Worm (Caenorhabditis elegans) whole organism, mixed stage, embryonic: ENCODE data around the gene rab-3.

ENCODE experiments used
- M03D4.4 ChIP-seq: sonication (generic microtip); optimal IDR thresholded peaks from 2 replicates; lab custom pipeline; 2017; ENCODE audit warnings: mild to moderate bottlenecking, missing genetic modification characterization, missing compliant biosample characterization
- bed-3 ChIP-seq: fragments of 200-800 bp; sonication (Bioruptor generic); optimal IDR thresholded peaks from 3 replicates; lab custom pipeline; 2018; ENCODE audit warnings: mild to moderate bottlenecking, missing genetic modification characterization, moderate library complexity, missing compliant biosample characterization
- blmp-1 ChIP-seq: fragments of 150-350 bp; optimal IDR thresholded peaks from 2 replicates; lab custom pipeline; 2014; ENCODE audit warnings: missing biosample characterization, missing genetic modification characterization
- ceh-39 ChIP-seq: fragments of 150-350 bp; optimal IDR thresholded peaks from 2 replicates; lab custom pipeline; 2014; ENCODE audit warnings: missing biosample characterization, missing genetic modification characterization
- ceh-43 ChIP-seq: fragments of 200-800 bp; sonication (Bioruptor generic); optimal IDR thresholded peaks from 2 replicates; lab custom pipeline; 2018; ENCODE audit warnings: mild to moderate bottlenecking, missing genetic modification characterization, moderate library complexity, missing compliant biosample characterization
- ceh-83 ChIP-seq: fragments of 200-800 bp; sonication (Bioruptor generic); optimal IDR thresholded peaks from 2 replicates; lab custom pipeline; 2018; ENCODE audit warnings: mild to moderate bottlenecking, missing genetic modification characterization, missing compliant biosample characterization
- ces-1 ChIP-seq: fragments of 150-350 bp; optimal IDR thresholded peaks from 2 replicates; lab custom pipeline; 2014; ENCODE audit warnings: missing biosample characterization, missing genetic modification reagents, missing genetic modification characterization
- cnd-1 ChIP-seq: fragments of 200-800 bp; sonication (Bioruptor generic); optimal IDR thresholded peaks from 2 replicates; lab custom pipeline; 2018; ENCODE audit warnings: mild to moderate bottlenecking, missing genetic modification characterization, missing compliant biosample characterization
- drap-1 ChIP-seq: fragments of 200-800 bp; sonication (Bioruptor generic); optimal IDR thresholded peaks from 3 replicates; lab custom pipeline; 2018; ENCODE audit warnings: mild to moderate bottlenecking, missing genetic modification characterization, missing compliant biosample characterization
- elt-1 ChIP-seq: sonication (generic microtip); optimal IDR thresholded peaks from 2 replicates; lab custom pipeline; 2017; ENCODE audit warnings: missing genetic modification characterization, mild to moderate bottlenecking, missing compliant biosample characterization, antibody characterized with exemption, moderate library complexity, borderline replicate concordance; ENCODE audit not compliant: insufficient read depth
- elt-3 ChIP-seq: fragments of 150-350 bp; optimal IDR thresholded peaks from 2 replicates; lab custom pipeline; 2014; ENCODE audit warnings: missing biosample characterization, missing genetic modification characterization
- flh-1 ChIP-seq: fragments of 200-800 bp; sonication (Bioruptor generic); optimal IDR thresholded peaks from 2 replicates; lab custom pipeline; 2018; ENCODE audit warnings: mild to moderate bottlenecking, missing genetic modification characterization, moderate library complexity, missing compliant biosample characterization
- ham-2 ChIP-seq: fragments of 200-800 bp; sonication (Bioruptor generic); optimal IDR thresholded peaks from 2 replicates; lab custom pipeline; 2018; ENCODE audit warnings: mild to moderate bottlenecking, missing genetic modification characterization, missing compliant biosample characterization
- hlh-1 ChIP-seq: fragments of 150-350 bp; optimal IDR thresholded peaks from 2 replicates; lab custom pipeline; 2014; ENCODE audit warnings: missing biosample characterization, missing genetic modification reagents, missing genetic modification characterization
- lin-13 ChIP-seq: fragments of 150-350 bp; optimal IDR thresholded peaks from 2 replicates; lab custom pipeline; 2014; ENCODE audit warnings: missing biosample characterization, missing genetic modification characterization
- lin-32 ChIP-seq: fragments of 200-800 bp; sonication (Bioruptor generic); optimal IDR thresholded peaks from 2 replicates; lab custom pipeline; 2018; ENCODE audit warnings: mild to moderate bottlenecking, missing genetic modification characterization, missing compliant biosample characterization
- lsy-2 ChIP-seq: fragments of 150-350 bp; optimal IDR thresholded peaks from 2 replicates; lab custom pipeline; 2014; ENCODE audit warnings: missing biosample characterization, missing genetic modification characterization
- mab-5 ChIP-seq: fragments of 150-350 bp; optimal IDR thresholded peaks from 2 replicates; lab custom pipeline; 2014; ENCODE audit warnings: missing biosample characterization, missing genetic modification characterization
- mep-1 ChIP-seq: fragments of 150-350 bp; optimal IDR thresholded peaks from 2 replicates; lab custom pipeline; 2017; ENCODE audit warnings: missing biosample characterization, missing genetic modification reagents, missing genetic modification characterization, inconsistent platforms
- mls-2 ChIP-seq: sonication (generic microtip); optimal IDR thresholded peaks from 2 replicates; lab custom pipeline; 2016; ENCODE audit warnings: mild to moderate bottlenecking, missing genetic modification characterization, moderate library complexity, missing compliant biosample characterization
- nhr-12 ChIP-seq: fragments of 150-350 bp; optimal IDR thresholded peaks from 2 replicates; lab custom pipeline; 2014; ENCODE audit warnings: missing biosample characterization, missing genetic modification characterization
- nhr-2 ChIP-seq: fragments of 150-350 bp; optimal IDR thresholded peaks from 2 replicates; lab custom pipeline; 2014; ENCODE audit warnings: missing biosample characterization, missing genetic modification characterization
- nhr-237 ChIP-seq: fragments of 150-350 bp; optimal IDR thresholded peaks from 2 replicates; lab custom pipeline; 2014; ENCODE audit warnings: missing biosample characterization, missing genetic modification characterization
- nhr-28 ChIP-seq: fragments of 150-350 bp; optimal IDR thresholded peaks from 2 replicates; lab custom pipeline; 2014; ENCODE audit warnings: missing biosample characterization, missing genetic modification characterization
- nhr-76 ChIP-seq: sonication (generic microtip); optimal IDR thresholded peaks from 2 replicates; lab custom pipeline; 2017; ENCODE audit warnings: missing biosample characterization, missing genetic modification characterization
- pha-4 ChIP-seq: fragments of 150-350 bp; optimal IDR thresholded peaks from 2 replicates; lab custom pipeline; 2018; ENCODE audit warnings: missing biosample characterization, missing genetic modification reagents, missing genetic modification characterization
- sem-2 ChIP-seq: fragments of 200-800 bp; sonication (Bioruptor generic); optimal IDR thresholded peaks from 2 replicates; lab custom pipeline; 2018; ENCODE audit warnings: mild to moderate bottlenecking, missing genetic modification characterization, missing compliant biosample characterization
- snpc-4 ChIP-seq: fragments of 150-350 bp; optimal IDR thresholded peaks from 2 replicates; lab custom pipeline; 2014; ENCODE audit warnings: missing biosample characterization, missing genetic modification characterization
- sptf-1 ChIP-seq: sonication (generic microtip); optimal IDR thresholded peaks from 2 replicates; lab custom pipeline; 2017; ENCODE audit warnings: mild to moderate bottlenecking, missing genetic modification characterization, moderate library complexity, missing compliant biosample characterization
- tbx-8 ChIP-seq: fragments of 200-800 bp; sonication (Bioruptor generic); optimal IDR thresholded peaks from 2 replicates; lab custom pipeline; 2018; ENCODE audit warnings: mild to moderate bottlenecking, missing genetic modification characterization, moderate library complexity, missing compliant biosample characterization
- unc-120 ChIP-seq: sonication (generic microtip); optimal IDR thresholded peaks from 2 replicates; lab custom pipeline; 2017; ENCODE audit warnings: missing genetic modification characterization, missing compliant biosample characterization; ENCODE audit not compliant: poor library complexity, severe bottlenecking
- unc-39 ChIP-seq: fragments of 150-350 bp; optimal IDR thresholded peaks from 2 replicates; lab custom pipeline; 2014; ENCODE audit warnings: missing biosample characterization, missing genetic modification characterization
- unc-62 ChIP-seq: fragments of 150-350 bp; optimal IDR thresholded peaks from 2 replicates; lab custom pipeline; 2014; ENCODE audit warnings: missing biosample characterization, missing genetic modification reagents, missing genetic modification characterization
- zip-8 ChIP-seq: fragments of 150-350 bp; optimal IDR thresholded peaks from 2 replicates; lab custom pipeline; 2014; ENCODE audit warnings: missing biosample characterization, missing genetic modification characterization
- ztf-11 ChIP-seq: fragments of 150-350 bp; optimal IDR thresholded peaks from 2 replicates; lab custom pipeline; 2014; ENCODE audit warnings: missing biosample characterization, missing genetic modification characterization

Gene rab-3

ce11 chrII:5727707-5728106 is at the start of gene rab-3:
TSS of gene rab-3 (minus strand) at chrII:5727853.
- peak; percentile 72 for TF ChIP-seq ces-1 (GFP tag; lab: Kevin White, UChicago)
- no peak for TF ChIP-seq sem-2

- TF ChIP-seq ceh-43 (GFP tag; lab: Kevin White, UChicago) (no peak), nhr-2 (peak; percentile 94), nhr-76 (tag; lab: Kevin White, UChicago) (no peak)
Observed at ce11 chrII:5777372-5777771, 49.7 kb upstream of the rab-3 start.

- TF ChIP-seq nhr-237 (no peak), M03D4.4 (tag; lab: Kevin White, UChicago) (no peak), mls-2 (no peak), lsy-2 (no peak), ceh-83 (GFP tag; lab: Kevin White, UChicago) (no peak), nhr-28 (tag; lab: Kevin White, UChicago) (no peak)
Observed at ce11 chrII:5774879-5775278, 47.2 kb upstream of the rab-3 start.

ce11 chrII:5774120-5774519 is 46.5 kb upstream of the rab-3 start, which contains the start of the genes dmd-5 and F10C1.1:
TSS of gene dmd-5 (minus strand) at chrII:5774220.
TSS of gene F10C1.1 (plus strand) at chrII:5774229.
- TF ChIP-seq sem-2 (no peak), ztf-11 (tag; lab: Kevin White, UChicago) (no peak), elt-1 (no peak), unc-62 (GFP tag; lab: Kevin White, UChicago) (no peak), lsy-2 (no peak), ceh-83 (GFP tag; lab: Kevin White, UChicago) (no peak), hlh-1 (no peak), nhr-28 (tag; lab: Kevin White, UChicago) (no peak), cnd-1 (no peak), unc-120 (no peak), ceh-43 (GFP tag; lab: Kevin White, UChicago) (no peak), elt-3 (tag; lab: Kevin White, UChicago) (no peak), ham-2 (no peak), sptf-1 (no peak), ces-1 (GFP tag; lab: Kevin White, UChicago) (no peak), flh-1 (no peak), pha-4 (tag; lab: Kevin White, UChicago) (no peak), M03D4.4 (tag; lab: Kevin White, UChicago) (no peak)

ce11 chrII:5772547-5773142 is 45.0 kb upstream of the rab-3 start:
- TF ChIP-seq blmp-1 (tag; lab: Kevin White, UChicago) (no peak), hlh-1 (peak; percentile 7), unc-120 (peak; percentile 56), ces-1 (GFP tag; lab: Kevin White, UChicago) (peak; percentile 36), ceh-39 (tag; lab: Kevin White, UChicago) (no peak), mls-2 (peak; percentile 87), flh-1 (no peak), mab-5 (tag; lab: Kevin White, UChicago) (no peak), elt-3 (tag; lab: Kevin White, UChicago) (no peak), sptf-1 (peak; percentile 85), ztf-11 (tag; lab: Kevin White, UChicago) (no peak), nhr-76 (tag; lab: Kevin White, UChicago) (no peak), lin-32 (GFP tag; lab: Kevin White, UChicago) (peak; percentile 57), nhr-12 (tag; lab: Kevin White, UChicago) (no peak), lsy-2 (no peak), cnd-1 (peak; percentile 43), ham-2 (peak; percentile 82), nhr-2 (peak; percentile 70), pha-4 (tag; lab: Kevin White, UChicago) (no peak), sem-2 (peak; percentile 47), nhr-237 (no peak), elt-1 (no peak), bed-3 (GFP tag; lab: Kevin White, UChicago) (peak; percentile 34), snpc-4 (no peak), ceh-83 (GFP tag; lab: Kevin White, UChicago) (peak; percentile 62), unc-39 (tag; lab: Kevin White, UChicago) (no peak), drap-1 (GFP tag; lab: Kevin White, UChicago) (peak; percentile 82), unc-62 (GFP tag; lab: Kevin White, UChicago) (no peak), tbx-8 (GFP tag; lab: Kevin White, UChicago) (no peak), nhr-28 (tag; lab: Kevin White, UChicago) (no peak), mep-1 (tag; lab: Kevin White, UChicago) (no peak), M03D4.4 (tag; lab: Kevin White, UChicago) (peak; percentile 78), zip-8 (tag; lab: Kevin White, UChicago) (peak; percentile 10), lin-13 (tag; lab: Kevin White, UChicago) (no peak), ceh-43 (GFP tag; lab: Kevin White, UChicago) (peak; percentile 9)
